Worm (Caenorhabditis elegans): ENCODE results near the gene M01F1.9.

Gene M01F1.9

ce11 chrIII:3482291-3482690, 16.6 kb downstream of the M01F1.9 start, which contains the start of gene C34C12.6:
Gene C34C12.6 (plus strand): TSS chrIII:3482591.
- no peak for TF ChIP-seq unc-120 (tag; optimal IDR thresholded peaks at IDR 0.05; ENCODE audit: poor library complexity, severe bottlenecking)
- TF ChIP-seq nhr-28 (tag; optimal IDR thresholded peaks at IDR 0.05), result no peak
- TF ChIP-seq snpc-4 (tag; optimal IDR thresholded peaks at IDR 0.05), result no peak
- no peak for TF ChIP-seq ceh-39 (tag; optimal IDR thresholded peaks at IDR 0.05)
- TF ChIP-seq hlh-1 (tag; optimal IDR thresholded peaks at IDR 0.05), result no peak
- TF ChIP-seq unc-39 (tag; optimal IDR thresholded peaks at IDR 0.05), result no peak
- TF ChIP-seq cnd-1 (tag; optimal IDR thresholded peaks at IDR 0.05), result no peak
- TF ChIP-seq nhr-76 (tag; optimal IDR thresholded peaks at IDR 0.05), result no peak
- no peak for TF ChIP-seq mab-5 (tag; optimal IDR thresholded peaks at IDR 0.05)
- no peak for TF ChIP-seq sptf-1 (tag; optimal IDR thresholded peaks at IDR 0.05)
- TF ChIP-seq lin-13 (tag; optimal IDR thresholded peaks at IDR 0.05), result no peak
- TF ChIP-seq nhr-2 (tag; optimal IDR thresholded peaks at IDR 0.05), result no peak
- no peak for TF ChIP-seq ceh-83 (GFP tag; optimal IDR thresholded peaks at IDR 0.05)
- no peak for TF ChIP-seq elt-1 (tag; optimal IDR thresholded peaks at IDR 0.05; ENCODE audit: borderline replicate concordance, insufficient read depth)
- TF ChIP-seq mep-1 (tag; optimal IDR thresholded peaks at IDR 0.05), result no peak
- no peak for TF ChIP-seq lsy-2 (tag; optimal IDR thresholded peaks at IDR 0.05)
- no peak for TF ChIP-seq flh-1 (GFP tag; optimal IDR thresholded peaks at IDR 0.05)
- TF ChIP-seq tbx-8 (GFP tag; optimal IDR thresholded peaks at IDR 0.05), result no peak

ce11 chrIII:3480950-3481349, 17.9 kb downstream of the M01F1.9 start:
- TF ChIP-seq bed-3 (GFP tag; optimal IDR thresholded peaks at IDR 0.05) (no peak), flh-1 (GFP tag; optimal IDR thresholded peaks at IDR 0.05) (no peak), unc-62 (GFP tag; optimal IDR thresholded peaks at IDR 0.05) (no peak), ztf-11 (tag; optimal IDR thresholded peaks at IDR 0.05) (no peak), unc-39 (tag; optimal IDR thresholded peaks at IDR 0.05) (no peak), drap-1 (GFP tag; optimal IDR thresholded peaks at IDR 0.05) (no peak), sem-2 (GFP tag; optimal IDR thresholded peaks at IDR 0.05) (no peak), M03D4.4 (tag; optimal IDR thresholded peaks at IDR 0.05) (no peak), nhr-237 (tag; optimal IDR thresholded peaks at IDR 0.05) (no peak)

ce11 chrIII:3480236-3480635, 18.6 kb downstream of the M01F1.9 start:
- no peak for TF ChIP-seq sem-2 (GFP tag; optimal IDR thresholded peaks at IDR 0.05)
- peak; percentile 9 for TF ChIP-seq tbx-8 (GFP tag; optimal IDR thresholded peaks at IDR 0.05)
- TF ChIP-seq mep-1 (tag; optimal IDR thresholded peaks at IDR 0.05), result no peak

- TF ChIP-seq snpc-4 (tag; optimal IDR thresholded peaks at IDR 0.05), result no peak
- peak; percentile 89 for TF ChIP-seq elt-1 (tag; optimal IDR thresholded peaks at IDR 0.05; ENCODE audit: borderline replicate concordance, insufficient read depth)
- TF ChIP-seq nhr-12 (tag; optimal IDR thresholded peaks at IDR 0.05), result no peak
- no peak for TF ChIP-seq mep-1 (tag; optimal IDR thresholded peaks at IDR 0.05)
- TF ChIP-seq mls-2 (tag; optimal IDR thresholded peaks at IDR 0.05), result no peak
- no peak for TF ChIP-seq ces-1 (GFP tag; optimal IDR thresholded peaks at IDR 0.05)
- TF ChIP-seq tbx-8 (GFP tag; optimal IDR thresholded peaks at IDR 0.05), result no peak
Measured at ce11 chrIII:3478795-3479398, 20.0 kb downstream of the M01F1.9 start.

- TF ChIP-seq ces-1 (GFP tag; optimal IDR thresholded peaks at IDR 0.05), result no peak
- TF ChIP-seq cnd-1 (tag; optimal IDR thresholded peaks at IDR 0.05), result no peak
- no peak for TF ChIP-seq flh-1 (GFP tag; optimal IDR thresholded peaks at IDR 0.05)
- no peak for TF ChIP-seq elt-3 (tag; optimal IDR thresholded peaks at IDR 0.05)
Measured at ce11 chrIII:3477375-3477774, 21.5 kb downstream of the M01F1.9 start.

ce11 chrIII:3476245-3476644, 22.6 kb downstream of the M01F1.9 start:
- TF ChIP-seq sptf-1 (tag; optimal IDR thresholded peaks at IDR 0.05), result peak; percentile 66
- no peak for TF ChIP-seq M03D4.4 (tag; optimal IDR thresholded peaks at IDR 0.05)
- peak; percentile 35 for TF ChIP-seq lin-32 (GFP tag; optimal IDR thresholded peaks at IDR 0.05)
- peak; percentile 29 for TF ChIP-seq mls-2 (tag; optimal IDR thresholded peaks at IDR 0.05)
- peak; percentile 31 for TF ChIP-seq ces-1 (GFP tag; optimal IDR thresholded peaks at IDR 0.05)
- TF ChIP-seq bed-3 (GFP tag; optimal IDR thresholded peaks at IDR 0.05), result peak; percentile 61
- peak; percentile 22 for TF ChIP-seq cnd-1 (tag; optimal IDR thresholded peaks at IDR 0.05)
- TF ChIP-seq snpc-4 (tag; optimal IDR thresholded peaks at IDR 0.05), result no peak
- peak; percentile 73 for TF ChIP-seq tbx-8 (GFP tag; optimal IDR thresholded peaks at IDR 0.05)
- TF ChIP-seq sem-2 (GFP tag; optimal IDR thresholded peaks at IDR 0.05), result peak; percentile 10
- no peak for TF ChIP-seq unc-39 (tag; optimal IDR thresholded peaks at IDR 0.05)

All from whole organism, mixed stage, embryonic.